Fruit fly (Drosophila melanogaster): ENCODE measurements around the gene CG9360.

The CG9360 gene

DNA sequence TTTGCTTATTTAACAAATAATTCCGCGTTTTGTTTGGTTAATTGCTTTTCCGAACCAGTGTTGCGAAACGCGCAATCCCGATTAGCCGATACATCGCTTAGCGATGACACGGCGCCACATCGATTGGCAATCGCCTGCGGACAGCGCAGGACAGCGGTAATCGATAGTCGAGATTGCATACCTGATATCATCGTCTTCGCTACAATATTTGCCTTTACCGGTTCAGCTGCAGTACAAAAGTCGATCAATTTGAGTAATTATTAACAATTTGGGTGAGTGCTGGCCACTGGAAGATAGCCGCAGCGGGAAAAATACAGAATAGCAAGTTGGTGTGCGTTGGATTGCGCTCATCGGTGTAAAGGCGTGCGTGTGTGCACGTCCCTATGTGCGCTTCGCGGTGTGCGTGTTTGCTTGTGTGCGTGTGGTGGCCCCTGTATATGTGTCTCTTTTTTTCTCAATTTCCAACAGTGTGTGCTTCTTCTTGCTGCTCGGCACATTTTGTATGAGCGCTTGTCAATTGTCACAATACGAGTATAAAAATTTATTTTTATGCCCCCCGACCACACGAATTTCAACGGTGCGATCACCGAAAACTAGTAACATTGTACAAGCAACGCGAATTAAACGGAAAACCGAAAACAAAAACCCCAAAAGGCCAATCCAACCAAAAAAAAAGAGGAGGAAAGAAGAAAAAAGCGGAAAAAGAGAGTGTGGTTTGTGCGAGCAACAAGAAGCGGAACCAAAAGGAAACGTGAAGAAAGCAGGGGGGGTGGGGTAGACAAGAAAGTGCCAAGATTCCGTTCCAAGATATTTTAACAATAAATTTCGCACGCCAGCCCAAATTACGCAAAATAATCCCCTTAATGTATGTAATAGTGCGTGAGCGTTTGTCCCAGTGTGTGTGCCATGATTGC, 28.3 kb upstream of the CG9360 start, which contains the start of gene CkIIbeta (continued):
- TF ChIP-seq br (GFP tag; optimal IDR thresholded peaks at IDR 0.05) = peak; percentile 44
- no peak for TF ChIP-seq OdsH (GFP tag; optimal IDR thresholded peaks at IDR 0.05)
- no peak for TF ChIP-seq brk (GFP tag; optimal IDR thresholded peaks at IDR 0.05)
- peak; percentile 36 for TF ChIP-seq rgr (GFP tag; optimal IDR thresholded peaks at IDR 0.05)
- TF ChIP-seq ey (GFP tag; optimal IDR thresholded peaks at IDR 0.05) = peak; percentile 2
- TF ChIP-seq Dif (GFP tag; optimal IDR thresholded peaks at IDR 0.05; ENCODE audit: partially characterized antibody) = no peak
- TF ChIP-seq CrebA (GFP tag; optimal IDR thresholded peaks at IDR 0.05; ENCODE audit: borderline replicate concordance) = no peak
- no peak for TF ChIP-seq Abd-B (GFP tag; optimal IDR thresholded peaks at IDR 0.05)
- peak; percentile 83 for TF ChIP-seq Hr83 (GFP tag; optimal IDR thresholded peaks at IDR 0.05; ENCODE audit: poor library complexity, severe bottlenecking)
- TF ChIP-seq Rel (GFP tag; optimal IDR thresholded peaks at IDR 0.05) = no peak
- TF ChIP-seq Rel (tag; optimal IDR thresholded peaks at IDR 0.05) = peak; percentile 20
- no peak for TF ChIP-seq Dfd (GFP tag; optimal IDR thresholded peaks at IDR 0.05)
- peak in 1 of 2 experiments; percentile 14 for TF ChIP-seq dl (GFP tag; optimal IDR thresholded peaks at IDR 0.05; ENCODE audit: insufficient read depth in 1 of 2, partially characterized antibody in 2 of 2)
- peak; percentile 70 for TF ChIP-seq Hnf4 (GFP tag; optimal IDR thresholded peaks at IDR 0.05)
- TF ChIP-seq sage (GFP tag; optimal IDR thresholded peaks at IDR 0.05) = no peak

DNA sequence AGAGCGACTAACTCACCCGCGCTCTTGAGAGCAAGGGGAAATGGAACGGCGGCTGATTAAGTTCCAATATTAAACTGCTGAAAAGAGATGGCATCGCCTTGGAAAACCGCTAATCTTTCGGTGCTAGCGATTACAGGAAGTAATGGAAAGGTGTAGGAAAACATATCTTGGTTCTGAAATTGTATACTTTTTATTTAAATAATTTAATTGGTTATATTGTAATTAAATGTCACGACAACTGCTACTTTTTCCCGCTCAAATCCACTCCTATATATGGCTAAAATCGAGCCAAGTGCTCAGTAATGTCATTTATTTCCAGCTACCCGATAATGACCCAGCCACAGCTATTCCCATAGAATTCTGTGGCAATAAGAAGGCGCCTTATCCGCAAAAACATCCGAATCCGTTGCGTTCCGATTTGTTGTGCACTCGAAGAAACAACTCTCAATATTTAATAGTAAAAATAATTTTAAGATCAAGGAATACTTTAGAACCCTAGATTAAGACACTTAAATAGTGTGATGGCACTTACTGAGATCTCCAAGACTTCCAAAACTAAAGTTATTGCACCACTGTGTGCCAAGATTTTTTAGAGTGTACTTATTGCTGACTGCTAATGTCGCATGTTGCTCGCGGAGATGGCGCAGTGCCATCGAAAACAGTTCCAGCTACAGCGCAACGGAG, 23.9 kb upstream of the CG9360 start:
- peak; percentile 73 for TF ChIP-seq br (GFP tag; optimal IDR thresholded peaks at IDR 0.05)
- TF ChIP-seq Abd-B (GFP tag; optimal IDR thresholded peaks at IDR 0.05) = no peak
- TF ChIP-seq CrebA (GFP tag; optimal IDR thresholded peaks at IDR 0.05; ENCODE audit: borderline replicate concordance) = no peak
- no peak for TF ChIP-seq Rel (GFP tag; optimal IDR thresholded peaks at IDR 0.05)
- TF ChIP-seq Rel (tag; optimal IDR thresholded peaks at IDR 0.05) = no peak
- peak; percentile 71 for TF ChIP-seq sage (GFP tag; optimal IDR thresholded peaks at IDR 0.05)
- no peak for TF ChIP-seq CG9705 (GFP tag; optimal IDR thresholded peaks at IDR 0.05)
- peak; percentile 82 for TF ChIP-seq fru (GFP tag; optimal IDR thresholded peaks at IDR 0.05)
- TF ChIP-seq dl (GFP tag; optimal IDR thresholded peaks at IDR 0.05; ENCODE audit: insufficient read depth in 1 of 2, partially characterized antibody in 2 of 2) = no peak
- no peak for TF ChIP-seq jim (GFP tag; optimal IDR thresholded peaks at IDR 0.05)
- TF ChIP-seq woc (GFP tag; optimal IDR thresholded peaks at IDR 0.05) = peak; percentile 51
- TF ChIP-seq GATAd (GFP tag; optimal IDR thresholded peaks at IDR 0.05) = no peak
- peak; percentile 83 for TF ChIP-seq h (GFP tag; optimal IDR thresholded peaks at IDR 0.05)
- peak; percentile 69 for TF ChIP-seq psq (GFP tag; optimal IDR thresholded peaks at IDR 0.05)
- no peak for TF ChIP-seq N (GFP tag; optimal IDR thresholded peaks at IDR 0.05)
- TF ChIP-seq Hnf4 (GFP tag; optimal IDR thresholded peaks at IDR 0.05) = peak; percentile 79
- no peak for TF ChIP-seq Mio (GFP tag; optimal IDR thresholded peaks at IDR 0.05)
- no peak for TF ChIP-seq Dif (GFP tag; optimal IDR thresholded peaks at IDR 0.05; ENCODE audit: partially characterized antibody)
- no peak for TF ChIP-seq Jra (GFP tag; optimal IDR thresholded peaks at IDR 0.05)
- TF ChIP-seq Hr83 (GFP tag; optimal IDR thresholded peaks at IDR 0.05; ENCODE audit: poor library complexity, severe bottlenecking) = no peak
- TF ChIP-seq pan (optimal IDR thresholded peaks at IDR 0.05) = no peak
- no peak for TF ChIP-seq Dfd (GFP tag; optimal IDR thresholded peaks at IDR 0.05)
- TF ChIP-seq rgr (GFP tag; optimal IDR thresholded peaks at IDR 0.05) = peak; percentile 79
- peak; percentile 41 for TF ChIP-seq brk (GFP tag; optimal IDR thresholded peaks at IDR 0.05)
- no peak for TF ChIP-seq Hr78 (GFP tag; optimal IDR thresholded peaks at IDR 0.05)
- TF ChIP-seq Myc (optimal IDR thresholded peaks at IDR 0.05) = peak; percentile 70
- TF ChIP-seq OdsH (GFP tag; optimal IDR thresholded peaks at IDR 0.05) = peak; percentile 79
- peak; percentile 68 for TF ChIP-seq dmrt93B (GFP tag; optimal IDR thresholded peaks at IDR 0.05)
- TF ChIP-seq foxo (GFP tag; optimal IDR thresholded peaks at IDR 0.05) = peak in 1 of 2 experiments; percentile 86
- TF ChIP-seq Sp1 (GFP tag; optimal IDR thresholded peaks at IDR 0.05) = peak; percentile 76
- TF ChIP-seq sv (GFP tag; optimal IDR thresholded peaks at IDR 0.05) = peak; percentile 39
- peak; percentile 73 for TF ChIP-seq ey (GFP tag; optimal IDR thresholded peaks at IDR 0.05)
- no peak for TF ChIP-seq tai (GFP tag; optimal IDR thresholded peaks at IDR 0.05)
- no peak for TF ChIP-seq lola (GFP tag; optimal IDR thresholded peaks at IDR 0.05)
- TF ChIP-seq Vsx2 (GFP tag; optimal IDR thresholded peaks at IDR 0.05; ENCODE audit: partially characterized antibody) = no peak
- TF ChIP-seq HLH106 (tag; optimal IDR thresholded peaks at IDR 0.05) = peak; percentile 79
- TF ChIP-seq usp (GFP tag; optimal IDR thresholded peaks at IDR 0.05) = no peak
- no peak for TF ChIP-seq dsf (GFP tag; optimal IDR thresholded peaks at IDR 0.05; ENCODE audit: borderline replicate concordance)
- TF ChIP-seq CG32264 (GFP tag; optimal IDR thresholded peaks at IDR 0.05) = peak; percentile 37

Data from whole organism, wandering third instar larva.